Fruit fly (Drosophila melanogaster) whole organism: ENCODE results near the gene ScpX.

Source experiments
- CG8478 ChIP-seq: fragments of >200 bp; optimal IDR thresholded peaks from 2 replicates; lab custom pipeline; 2018; ENCODE audit warnings: inconsistent platforms
- Dll ChIP-seq: fragments of >200 bp; optimal IDR thresholded peaks from 2 replicates; lab custom pipeline; 2017
- EcR ChIP-seq, 2 experiments: fragments of >200 bp; optimal IDR thresholded peaks; 2 replicates each; lab custom pipeline; 2017; ENCODE audit warnings: missing biosample characterization in 2 of 2, missing genetic modification characterization in 2 of 2, missing genetic modification reagents in 2 of 2
- pan ChIP-seq: fragments of >200 bp; optimal IDR thresholded peaks from 2 replicates; lab custom pipeline; 2017
- psq ChIP-seq: fragments of >200 bp; optimal IDR thresholded peaks from 2 replicates; lab custom pipeline; 2017
- usp ChIP-seq: fragments of >200 bp; optimal IDR thresholded peaks from 2 replicates; lab custom pipeline; 2017; ENCODE audit warnings: missing biosample characterization, missing genetic modification characterization, mixed read lengths

DNA sequence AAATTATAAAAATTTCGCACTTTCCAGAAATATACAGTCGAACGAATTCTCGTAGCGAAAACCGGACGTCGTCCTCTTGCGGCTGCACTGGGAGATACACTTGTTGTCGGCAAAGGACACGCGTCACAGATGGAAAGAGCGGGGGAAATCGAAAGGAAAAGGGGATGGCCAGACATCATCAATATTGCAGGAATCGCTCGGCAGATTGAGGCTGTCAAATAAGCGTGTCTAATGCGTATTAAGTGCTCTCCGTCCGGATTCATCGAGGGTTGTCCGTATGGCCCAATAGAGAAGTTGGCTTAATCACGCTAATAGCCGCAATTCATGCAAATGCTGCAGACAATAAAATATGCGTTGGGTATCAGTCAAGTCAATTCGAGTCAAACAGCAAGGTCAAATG lies 21.5 kb upstream of the ScpX start:
- TF ChIP-seq usp (GFP tag; lab: Kevin White, UChicago) (no peak), psq (lab: Kevin White, UChicago) (no peak), EcR (GFP tag; optimal IDR thresholded peaks at IDR 0.05; lab: Kevin White, UChicago) (no peak), CG8478 (lab: Kevin White, UChicago) (no peak), Dll (lab: Kevin White, UChicago) (no peak), pan (lab: Kevin White, UChicago) (no peak)
